Worm (Caenorhabditis elegans) whole organism, late embryonic: Measurements from ENCODE around the gene cpna-2.

ENCODE experiments used
- ama-1 ChIP-seq: fragments of 150-350 bp; optimal IDR thresholded peaks from 2 replicates; lab custom pipeline; 2014
- ceh-14 ChIP-seq: sonication (generic microtip); optimal IDR thresholded peaks from 2 replicates; lab custom pipeline; 2016; ENCODE audit warnings: missing genotype, missing genetic modification characterization, missing compliant biosample characterization
- ceh-22 ChIP-seq: sonication (generic microtip); optimal IDR thresholded peaks from 2 replicates; lab custom pipeline; 2017; ENCODE audit warnings: missing biosample characterization, missing genetic modification characterization
- ceh-9 ChIP-seq: sonication (generic microtip); optimal IDR thresholded peaks from 2 replicates; lab custom pipeline; 2016; ENCODE audit warnings: mild to moderate bottlenecking, missing genetic modification characterization, inconsistent platforms, missing compliant biosample characterization
- fkh-10 ChIP-seq: fragments of 150-350 bp; optimal IDR thresholded peaks from 2 replicates; lab custom pipeline; 2014; ENCODE audit warnings: missing biosample characterization, missing genetic modification reagents, missing genetic modification characterization
- hlh-13 ChIP-seq: fragments of 200-800 bp; sonication (Bioruptor generic); optimal IDR thresholded peaks from 2 replicates; lab custom pipeline; 2018; ENCODE audit warnings: mild to moderate bottlenecking, missing genetic modification characterization, missing compliant biosample characterization
- lin-11 ChIP-seq: fragments of 200-800 bp; sonication (Bioruptor generic); optimal IDR thresholded peaks from 2 replicates; lab custom pipeline; 2018; ENCODE audit warnings: mild to moderate bottlenecking, missing genetic modification characterization, missing compliant biosample characterization
- madf-2 ChIP-seq: sonication (generic microtip); optimal IDR thresholded peaks from 2 replicates; lab custom pipeline; 2017; ENCODE audit warnings: missing genetic modification characterization, missing compliant biosample characterization
- nhr-11 ChIP-seq: fragments of 150-350 bp; optimal IDR thresholded peaks from 2 replicates; lab custom pipeline; 2014; ENCODE audit warnings: missing biosample characterization, missing genetic modification characterization
- syd-9 ChIP-seq: sonication (generic microtip); optimal IDR thresholded peaks from 2 replicates; lab custom pipeline; 2016; ENCODE audit warnings: mild to moderate bottlenecking, missing genetic modification characterization, moderate library complexity, missing compliant biosample characterization

ce11 chrII:7771917-7772316 lies 47.2 kb downstream of the cpna-2 start, which contains the start of gene C06A8.8:
- TF ChIP-seq nhr-11 (tag; lab: Kevin White, UChicago) (no peak), ceh-14 (tag; lab: Kevin White, UChicago) (no peak), ceh-22 (tag; lab: Kevin White, UChicago) (no peak), lin-11 (tag; lab: Kevin White, UChicago) (no peak), syd-9 (tag; lab: Kevin White, UChicago) (no peak), hlh-13 (GFP tag; lab: Kevin White, UChicago) (no peak), madf-2 (tag; lab: Kevin White, UChicago) (no peak), ama-1 (no peak), ceh-9 (tag; lab: Kevin White, UChicago) (no peak), fkh-10 (GFP tag; lab: Kevin White, UChicago) (no peak)
